Worm (Caenorhabditis elegans): ENCODE results near the gene Y60A3A.24.

DNA sequence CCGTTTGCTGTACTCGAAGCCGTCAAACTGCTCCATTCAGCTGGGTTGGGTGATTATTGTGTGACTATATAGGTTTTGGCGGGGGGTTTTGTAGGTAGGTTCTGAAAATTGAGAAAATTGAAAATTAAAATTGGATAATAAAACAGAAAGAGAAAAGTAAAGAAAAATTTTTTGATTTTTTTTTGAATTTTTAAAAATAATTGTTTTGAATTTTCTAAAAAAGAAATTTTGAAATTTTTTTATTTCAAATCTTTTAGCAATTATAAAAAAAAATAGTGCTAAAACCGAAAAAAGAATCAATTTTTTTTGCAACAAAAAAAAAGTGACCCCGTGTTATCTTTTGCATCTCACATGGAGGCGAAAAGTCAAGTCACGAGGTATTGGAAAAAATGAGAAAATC, 22.7 kb upstream of the Y60A3A.24 start, which contains the start of gene unc-51:
- TF ChIP-seq unc-86 (tag; optimal IDR thresholded peaks at IDR 0.05) (no peak), nhr-11 (tag; optimal IDR thresholded peaks at IDR 0.05) (no peak), snpc-4 (tag; optimal IDR thresholded peaks at IDR 0.05) (no peak), hpl-2 (GFP tag; optimal IDR thresholded peaks at IDR 0.05) (no peak), rnt-1 (tag; optimal IDR thresholded peaks at IDR 0.05) (no peak), ama-1 (optimal IDR thresholded peaks at IDR 0.05) (no peak), jun-1 (tag; optimal IDR thresholded peaks at IDR 0.05) (no peak), lin-39 (tag; optimal IDR thresholded peaks at IDR 0.05) (no peak), nhr-47 (tag; optimal IDR thresholded peaks at IDR 0.05) (no peak), mdl-1 (tag; optimal IDR thresholded peaks at IDR 0.05) (peak in 1 of 2 experiments; percentile 15), blmp-1 (tag; optimal IDR thresholded peaks at IDR 0.05) (peak; percentile 11), unc-130 (tag; optimal IDR thresholded peaks at IDR 0.05) (no peak)
